Fruit fly (Drosophila melanogaster): ENCODE results near the gene CG8032.

CG8032 gene

DNA sequence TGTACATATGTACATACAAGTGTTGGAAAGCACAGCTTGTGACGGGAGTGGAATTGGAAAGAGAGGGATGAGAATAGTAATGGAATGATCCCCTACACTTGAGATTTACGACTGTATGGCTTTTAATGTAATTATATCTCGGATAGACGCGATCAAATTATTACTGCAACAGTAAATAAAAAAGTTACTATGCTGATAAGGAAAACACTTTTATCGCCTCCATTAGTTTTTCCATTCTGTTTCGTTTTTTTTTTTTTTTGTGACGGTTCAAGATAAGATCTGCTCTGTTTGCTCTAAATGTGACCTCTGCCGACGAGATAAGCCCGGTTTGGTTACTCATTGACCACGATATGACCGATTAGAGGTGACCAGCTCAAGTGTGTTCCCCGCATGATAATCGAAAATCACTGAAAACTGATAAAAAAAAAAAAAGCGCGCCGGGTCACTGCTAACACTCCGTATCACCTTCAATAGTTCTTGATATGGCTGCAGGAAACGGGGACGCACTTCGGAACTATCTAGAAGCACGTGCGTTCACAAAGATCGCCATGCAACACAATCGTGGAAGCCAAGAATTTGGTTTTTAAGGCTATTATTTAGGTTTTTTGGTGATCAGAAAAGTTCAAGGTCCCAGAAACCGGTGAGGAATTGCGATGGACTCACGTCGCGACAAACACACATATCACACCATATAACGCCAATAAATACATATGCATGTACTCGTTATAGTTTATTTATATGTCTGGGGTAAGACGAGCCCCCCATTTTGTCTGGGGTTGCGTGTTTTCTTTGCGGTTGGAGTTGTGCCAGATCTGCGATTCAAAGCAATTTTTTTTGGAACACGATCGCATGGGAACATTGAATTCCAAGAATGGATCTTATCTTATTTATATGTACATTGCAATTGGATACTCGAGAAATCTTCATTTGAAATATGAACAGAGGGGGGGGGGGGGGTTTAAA is 6.9 kb downstream of the CG8032 start, which contains the start of gene p (continued):
- peak; percentile 4 for TF ChIP-seq Fer2 (tag; optimal IDR thresholded peaks at IDR 0.05)
- TF ChIP-seq CG7556 (GFP tag; optimal IDR thresholded peaks at IDR 0.05) = peak; percentile 61
- no peak for TF ChIP-seq Sin3A (optimal IDR thresholded peaks at IDR 0.05)
- peak; percentile 2 for TF ChIP-seq NC2α (GFP tag; optimal IDR thresholded peaks at IDR 0.05)
- no peak for TF ChIP-seq Ada2b (GFP tag; IDR thresholded peaks at IDR 0.05)
- TF ChIP-seq HLH3B (GFP tag; IDR thresholded peaks at IDR 0.05) = peak; percentile 28; the same call in 1 of the 2 replicates
- peak; percentile 68 for TF ChIP-seq sens-2 (GFP tag; IDR thresholded peaks at IDR 0.05)
- TF ChIP-seq Dip3 (GFP tag; optimal IDR thresholded peaks at IDR 0.05) = peak; percentile 30
- peak; percentile 43 for TF ChIP-seq CG12659 (GFP tag; optimal IDR thresholded peaks at IDR 0.05)
- TF ChIP-seq Meics (GFP tag; optimal IDR thresholded peaks at IDR 0.05) = peak; percentile 60
- TF ChIP-seq Vsx1 (GFP tag; optimal IDR thresholded peaks at IDR 0.05) = no peak
- peak; percentile 66 for TF ChIP-seq CG18599 (GFP tag; optimal IDR thresholded peaks at IDR 0.05)
- peak; percentile 36 for TF ChIP-seq B-H2 (GFP tag; optimal IDR thresholded peaks at IDR 0.05)
- no peak for TF ChIP-seq tx (GFP tag; optimal IDR thresholded peaks at IDR 0.05)
- no peak for TF ChIP-seq Adf1 (GFP tag; IDR thresholded peaks at IDR 0.05)
- peak; percentile 61 for TF ChIP-seq CG32772 (GFP tag; IDR thresholded peaks at IDR 0.05)
- TF ChIP-seq CG2889 (GFP tag; IDR thresholded peaks at IDR 0.05) = no peak
- peak; percentile 42; the same call in 1 of the 2 replicates for TF ChIP-seq CG6689 (GFP tag; IDR thresholded peaks at IDR 0.05)
- no peak for TF ChIP-seq sr (GFP tag; IDR thresholded peaks at IDR 0.05)
- TF ChIP-seq CG4854 (GFP tag; optimal IDR thresholded peaks at IDR 0.05) = no peak
- no peak for TF ChIP-seq Lhr (GFP tag; optimal IDR thresholded peaks at IDR 0.05)
- TF ChIP-seq tin (GFP tag; optimal IDR thresholded peaks at IDR 0.05) = peak; percentile 43
- TF ChIP-seq CG12236 (GFP tag; optimal IDR thresholded peaks at IDR 0.05) = peak; percentile 35
- peak; percentile 61 for TF ChIP-seq caup (GFP tag; optimal IDR thresholded peaks at IDR 0.05; ENCODE audit: severe bottlenecking)
- TF ChIP-seq disco-r (GFP tag; optimal IDR thresholded peaks at IDR 0.05) = no peak
- no peak for TF ChIP-seq Ssrp (tag; optimal IDR thresholded peaks at IDR 0.05)
- TF ChIP-seq CTCF (GFP tag; optimal IDR thresholded peaks at IDR 0.05) = peak; percentile 11
- peak; percentile 26; the same call in 1 of the 2 replicates for TF ChIP-seq CG31441 (GFP tag; IDR thresholded peaks at IDR 0.05)
- TF ChIP-seq usp (GFP tag; optimal IDR thresholded peaks at IDR 0.05) = no peak
- no peak for TF ChIP-seq lbe (GFP tag; optimal IDR thresholded peaks at IDR 0.05)
- TF ChIP-seq CG7839 (tag; optimal IDR thresholded peaks at IDR 0.05) = peak; percentile 19
- TF ChIP-seq nau (GFP tag; optimal IDR thresholded peaks at IDR 0.05) = peak; percentile 13
- TF ChIP-seq CG4820 (GFP tag; optimal IDR thresholded peaks at IDR 0.05) = no peak
- peak; percentile 55; the same call in 1 of the 2 replicates for TF ChIP-seq CG32532 (GFP tag; IDR thresholded peaks at IDR 0.05)
- peak; percentile 90 for TF ChIP-seq sens (GFP tag)
- TF ChIP-seq trh (GFP tag; optimal IDR thresholded peaks at IDR 0.05) = no peak
- no peak for TF ChIP-seq CG6854 (GFP tag; optimal IDR thresholded peaks at IDR 0.05)
- TF ChIP-seq Bteb2 (GFP tag; optimal IDR thresholded peaks at IDR 0.05) = peak; percentile 17
- no peak for TF ChIP-seq sc (optimal IDR thresholded peaks at IDR 0.05)
- TF ChIP-seq sc (GFP tag; optimal IDR thresholded peaks at IDR 0.05) = no peak
- peak; percentile 51 for TF ChIP-seq ems (GFP tag; optimal IDR thresholded peaks at IDR 0.05)
- no peak for TF ChIP-seq CG30020 (tag; optimal IDR thresholded peaks at IDR 0.05)
- TF ChIP-seq chm (GFP tag; IDR thresholded peaks at IDR 0.05) = 0 out of 2 replicates have a peak, but pooled peaks have one; percentile 32
- TF ChIP-seq MESR4 (GFP tag; optimal IDR thresholded peaks at IDR 0.05) = no peak
- TF ChIP-seq Scr (GFP tag; IDR thresholded peaks at IDR 0.05; ENCODE audit: partially characterized antibody) = no peak
- TF ChIP-seq sna (GFP tag; IDR thresholded peaks at IDR 0.05; ENCODE audit: partially characterized antibody) = no peak
- peak; percentile 34 for TF ChIP-seq CG12071 (GFP tag; optimal IDR thresholded peaks at IDR 0.05)
- TF ChIP-seq sd (tag; optimal IDR thresholded peaks at IDR 0.05) = peak; percentile 16
- TF ChIP-seq CG8359 (GFP tag; optimal IDR thresholded peaks at IDR 0.05; ENCODE audit: borderline replicate concordance) = peak; percentile 37
